Fruit fly (Drosophila melanogaster) whole organism, embryonic: ENCODE results near the gene Ogdh.

ENCODE experiments used
- BEAF-32 ChIP-seq: fragments of 200-800 bp; sonication (Bioruptor generic); optimal IDR thresholded peaks from 3 replicates; lab custom pipeline; 2017; ENCODE audit warnings: missing biosample characterization, missing genetic modification characterization, mild to moderate bottlenecking, moderate library complexity, missing genetic modification reagents
- CG10366 ChIP-seq: fragments of 200-800 bp; sonication (Bioruptor generic); IDR thresholded peaks from 2 replicates; pipeline ENCODE4 v1.3.6; 2022; ENCODE audit warnings: missing biosample characterization, missing genetic modification characterization
- CG10462 ChIP-seq: fragments of 200-800 bp; sonication (Bioruptor generic); optimal IDR thresholded peaks from 2 replicates; lab custom pipeline; 2016; ENCODE audit warnings: missing biosample characterization, missing genetic modification characterization
- CG10959 ChIP-seq: fragments of 200-800 bp; sonication (Bioruptor generic); IDR thresholded peaks from 2 replicates; pipeline ENCODE4 v1.3.6; 2022; ENCODE audit warnings: missing biosample characterization, missing genetic modification characterization
- CG11560 ChIP-seq: fragments of 200-800 bp; sonication (Bioruptor generic); IDR thresholded peaks from 3 replicates; pipeline ENCODE4 v1.3.6; 2022; ENCODE audit warnings: missing biosample characterization, missing genetic modification characterization
- CG12391 ChIP-seq: fragments of 200-800 bp; sonication (Bioruptor generic); optimal IDR thresholded peaks from 3 replicates; lab custom pipeline; 2018; ENCODE audit warnings: missing biosample characterization, mild to moderate bottlenecking, missing genetic modification characterization, moderate library complexity
- CG12942 ChIP-seq: fragments of 200-800 bp; sonication (Bioruptor generic); optimal IDR thresholded peaks from 3 replicates; lab custom pipeline; 2016; ENCODE audit warnings: missing biosample characterization, missing genetic modification characterization
- CG13624 ChIP-seq: fragments of 200-800 bp; sonication (Bioruptor generic); optimal IDR thresholded peaks from 2 replicates; lab custom pipeline; 2016; ENCODE audit warnings: missing biosample characterization, missing genetic modification characterization
- CG15479 ChIP-seq: fragments of 200-800 bp; sonication (Bioruptor generic); optimal IDR thresholded peaks from 3 replicates; lab custom pipeline; 2019; ENCODE audit warnings: missing biosample characterization, mild to moderate bottlenecking, missing genetic modification characterization, moderate library complexity
- CG17361 ChIP-seq: fragments of 200-800 bp; sonication (Bioruptor generic); IDR thresholded peaks from 3 replicates; pipeline ENCODE4 v1.3.6; 2022; ENCODE audit warnings: missing biosample characterization, missing genetic modification characterization
- CG2889 ChIP-seq: fragments of 200-800 bp; sonication (Bioruptor generic); IDR thresholded peaks from 3 replicates; pipeline ENCODE4 v1.3.6; 2022; ENCODE audit warnings: missing biosample characterization, missing genetic modification characterization
- CG4360 ChIP-seq: fragments of 200-800 bp; sonication (Bioruptor generic); IDR thresholded peaks from 2 replicates; pipeline ENCODE4 v1.3.6; 2022; ENCODE audit warnings: missing biosample characterization, missing genetic modification characterization
- CG4424 ChIP-seq: fragments of 200-800 bp; sonication (Bioruptor generic); optimal IDR thresholded peaks from 3 replicates; lab custom pipeline; 2016; ENCODE audit warnings: missing biosample characterization, missing genetic modification characterization
- CG5953 ChIP-seq: fragments of 200-800 bp; sonication (Bioruptor generic); IDR thresholded peaks from 2 replicates; pipeline ENCODE4 v1.3.6; 2022; ENCODE audit warnings: missing biosample characterization, missing genetic modification characterization
- CG6254 ChIP-seq: fragments of 200-800 bp; sonication (Bioruptor generic); optimal IDR thresholded peaks from 3 replicates; lab custom pipeline; 2017; ENCODE audit warnings: mild to moderate bottlenecking, missing biosample characterization, missing genetic modification reagents, missing genetic modification characterization
- CG7987 ChIP-seq: fragments of 200-800 bp; sonication (Bioruptor generic); optimal IDR thresholded peaks from 2 replicates; lab custom pipeline; 2018; ENCODE audit warnings: missing biosample characterization, mild to moderate bottlenecking, missing genetic modification characterization, moderate library complexity
- CG8290 ChIP-seq, 3 experiments: fragments of 200-800 bp; sonication (Bioruptor generic); optimal IDR thresholded peaks; 2 replicates each; lab custom pipeline; 2016 to 2019; ENCODE audit warnings: missing biosample characterization in 3 of 3, missing genetic modification characterization in 3 of 3, mild to moderate bottlenecking in 2 of 3, moderate library complexity in 1 of 3
- CG9215 ChIP-seq: fragments of 200-800 bp; sonication (Bioruptor generic); IDR thresholded peaks from 2 replicates; pipeline ENCODE4 v1.3.6; 2022; ENCODE audit warnings: missing biosample characterization, missing genetic modification characterization
- CG9437 ChIP-seq: fragments of 200-800 bp; sonication (Bioruptor generic); optimal IDR thresholded peaks from 2 replicates; lab custom pipeline; 2018; ENCODE audit warnings: missing biosample characterization, mild to moderate bottlenecking, missing genetic modification characterization
- CG9876 ChIP-seq: fragments of 200-800 bp; sonication (Bioruptor generic); optimal IDR thresholded peaks from 2 replicates; lab custom pipeline; 2016; ENCODE audit warnings: missing biosample characterization, missing genetic modification characterization
- CkIIα-i1 ChIP-seq: fragments of 200-800 bp; sonication (Bioruptor generic); IDR thresholded peaks from 2 replicates; pipeline ENCODE4 v1.3.6; 2022; ENCODE audit warnings: missing biosample characterization, missing genetic modification characterization
- D ChIP-seq, 2 experiments: fragments of 200-800 bp in 1 of 2; fragments of >200 bp in 1 of 2; sonication (Bioruptor generic) in 1 of 2; optimal IDR thresholded peaks; 2 replicates in 1 of 2; 3 replicates in 1 of 2; lab custom pipeline; 2017; ENCODE audit warnings: mild to moderate bottlenecking in 1 of 2, missing biosample characterization in 1 of 2, missing genetic modification characterization in 1 of 2, missing genetic modification reagents in 1 of 2
- Deaf1 ChIP-seq: fragments of 200-800 bp; optimal IDR thresholded peaks from 3 replicates; lab custom pipeline; 2019; ENCODE audit warnings: missing biosample characterization, mild to moderate bottlenecking, missing genetic modification characterization, moderate library complexity
- GATAe ChIP-seq: fragments of 200-800 bp; sonication (Bioruptor generic); conservative IDR thresholded peaks from 2 replicates; pipeline ENCODE4 v1.3.6; 2022; ENCODE audit warnings: missing biosample characterization, missing genetic modification characterization
- Kr ChIP-seq: fragments of 200-800 bp; sonication (Bioruptor generic); optimal IDR thresholded peaks from 2 replicates; lab custom pipeline; 2017; ENCODE audit warnings: missing biosample characterization, mild to moderate bottlenecking, missing genetic modification characterization
- Nf-YA ChIP-seq: fragments of 200-800 bp; sonication (Bioruptor generic); IDR thresholded peaks from 2 replicates; pipeline ENCODE4 v1.3.6; 2022; ENCODE audit warnings: missing biosample characterization, missing genetic modification characterization
- Oli ChIP-seq: fragments of 200-800 bp; sonication (Bioruptor generic); optimal IDR thresholded peaks from 2 replicates; lab custom pipeline; 2018; ENCODE audit warnings: missing biosample characterization, mild to moderate bottlenecking, missing genetic modification characterization, moderate library complexity
- Opbp ChIP-seq: fragments of 200-800 bp; sonication (Bioruptor generic); IDR thresholded peaks from 3 replicates; pipeline ENCODE4 v1.3.6; 2022; ENCODE audit warnings: missing biosample characterization, missing genetic modification characterization; ENCODE audit not compliant: partially characterized antibody
- Scr ChIP-seq: fragments of 200-800 bp; sonication (Bioruptor generic); IDR thresholded peaks from 2 replicates; pipeline ENCODE4 v1.3.6; 2022; ENCODE audit warnings: missing biosample characterization, missing genetic modification characterization; ENCODE audit not compliant: partially characterized antibody
- Trl ChIP-seq, 3 experiments: fragments of >200 bp in 2 of 3; fragments of 200-800 bp in 1 of 3; sonication (Bioruptor generic) in 1 of 3; optimal IDR thresholded peaks; 2 replicates in 1 of 3; 3 replicates in 2 of 3; lab custom pipeline; 2016 to 2017; ENCODE audit warnings: missing biosample characterization in 1 of 3, missing genetic modification characterization in 1 of 3
- aop ChIP-seq: fragments of 200-800 bp; sonication (Bioruptor generic); IDR thresholded peaks from 2 replicates; pipeline ENCODE4 v1.3.6; 2022; ENCODE audit warnings: missing biosample characterization, missing genetic modification characterization
- ase ChIP-seq: fragments of 200-800 bp; sonication (Bioruptor generic); IDR thresholded peaks from 3 replicates; pipeline ENCODE4 v1.3.6; 2022; ENCODE audit warnings: missing biosample characterization, missing genetic modification characterization
- dimm ChIP-seq: fragments of 200-800 bp; sonication (Bioruptor generic); IDR thresholded peaks from 2 replicates; pipeline ENCODE4 v1.3.6; 2022; ENCODE audit warnings: missing biosample characterization, missing genetic modification characterization
- dysf ChIP-seq: fragments of 200-800 bp; sonication (Bioruptor generic); IDR thresholded peaks from 3 replicates; pipeline ENCODE4 v1.3.6; 2022; ENCODE audit warnings: missing biosample characterization, missing genetic modification characterization
- en ChIP-seq: fragments of 200-800 bp; sonication (Bioruptor generic); optimal IDR thresholded peaks from 2 replicates; lab custom pipeline; 2016; ENCODE audit warnings: missing biosample characterization, missing genetic modification characterization
- eyg ChIP-seq: fragments of 200-800 bp; sonication (Bioruptor generic); optimal IDR thresholded peaks from 3 replicates; lab custom pipeline; 2016; ENCODE audit warnings: missing biosample characterization, missing genetic modification characterization
- fd96Cb ChIP-seq: fragments of 200-800 bp; sonication (Bioruptor generic); optimal IDR thresholded peaks from 2 replicates; lab custom pipeline; 2018; ENCODE audit warnings: missing biosample characterization, mild to moderate bottlenecking, missing genetic modification characterization, moderate library complexity
- fu2 ChIP-seq: fragments of 200-800 bp; sonication (Bioruptor generic); optimal IDR thresholded peaks from 2 replicates; lab custom pipeline; 2016; ENCODE audit warnings: missing biosample characterization, missing genetic modification characterization
- lov ChIP-seq, 2 experiments: fragments of 200-800 bp in 1 of 2; fragments of >200 bp in 1 of 2; sonication (Bioruptor generic) in 1 of 2; IDR thresholded peaks in 1 of 2; optimal IDR thresholded peaks in 1 of 2; 2 replicates in 1 of 2; 3 replicates in 1 of 2; pipeline versions ENCODE4 v1.3.6 to Lab custom; 2017 to 2022; ENCODE audit warnings: missing biosample characterization in 1 of 2, missing genetic modification characterization in 1 of 2
- nerfin-2 ChIP-seq: fragments of 200-800 bp; sonication (Bioruptor generic); IDR thresholded peaks from 2 replicates; pipeline ENCODE4 v1.3.6; 2022; ENCODE audit warnings: missing biosample characterization, missing genetic modification characterization; ENCODE audit not compliant: partially characterized antibody
- salm ChIP-seq: fragments of 200-800 bp; sonication (Bioruptor generic); optimal IDR thresholded peaks from 2 replicates; lab custom pipeline; 2018; ENCODE audit warnings: missing biosample characterization, mild to moderate bottlenecking, missing genetic modification characterization
- sc ChIP-seq, 3 experiments: fragments of >200 bp in 2 of 3; fragments of 200-800 bp in 1 of 3; sonication (Bioruptor generic) in 1 of 3; optimal IDR thresholded peaks; 2 replicates in 2 of 3; 3 replicates in 1 of 3; lab custom pipeline; 2017; ENCODE audit warnings: mild to moderate bottlenecking in 1 of 3, missing biosample characterization in 1 of 3, missing genetic modification characterization in 1 of 3, missing genetic modification reagents in 1 of 3
- sisA ChIP-seq: fragments of 200-800 bp; sonication (Bioruptor generic); IDR thresholded peaks from 2 replicates; pipeline ENCODE4 v1.3.6; 2022; ENCODE audit warnings: missing biosample characterization, missing genetic modification characterization
- slbo ChIP-seq: fragments of 200-800 bp; sonication (Bioruptor generic); IDR thresholded peaks from 2 replicates; pipeline ENCODE4 v1.3.6; 2022; ENCODE audit warnings: missing biosample characterization, missing genetic modification characterization
- tgo ChIP-seq: fragments of 200-800 bp; sonication (Bioruptor generic); IDR thresholded peaks from 3 replicates; pipeline ENCODE4 v1.3.6; 2022; ENCODE audit warnings: missing biosample characterization, missing genetic modification characterization
- tio ChIP-seq: fragments of 200-800 bp; sonication (Bioruptor generic); optimal IDR thresholded peaks from 2 replicates; lab custom pipeline; 2017; ENCODE audit warnings: missing biosample characterization, missing genetic modification characterization, inconsistent platforms
- unpg ChIP-seq: fragments of 200-800 bp; sonication (Bioruptor generic); optimal IDR thresholded peaks from 3 replicates; lab custom pipeline; 2018; ENCODE audit warnings: missing biosample characterization, mild to moderate bottlenecking, missing genetic modification characterization, moderate library complexity

The Ogdh gene

DNA sequence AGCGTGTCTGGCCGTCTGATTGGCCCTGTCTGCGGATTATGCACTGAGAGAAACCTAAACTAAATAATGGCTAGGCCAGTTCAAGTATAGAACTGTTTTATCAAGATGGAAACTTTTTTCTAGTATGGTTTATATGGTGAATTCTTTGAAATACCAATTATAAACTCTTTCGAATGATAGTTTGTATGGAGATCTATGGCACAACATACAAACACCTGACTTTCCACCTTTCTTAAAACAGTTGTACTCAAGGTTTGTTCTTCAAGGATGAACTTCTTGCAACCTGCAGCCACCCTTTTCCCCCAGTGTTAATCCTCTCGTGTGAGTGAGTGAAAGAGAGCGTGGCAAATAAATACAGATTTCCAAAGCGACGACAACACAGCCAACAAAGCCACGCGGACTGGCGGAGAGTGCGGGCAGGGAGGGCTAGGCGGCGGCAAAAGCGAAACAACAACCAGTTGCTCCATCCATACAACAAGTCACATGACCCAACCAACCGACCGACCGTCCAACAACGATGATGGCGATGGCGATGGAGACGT, 49.7 kb downstream of the Ogdh start:
- TF ChIP-seq CG10366 (GFP tag; lab: Robert Waterston, UW): peak; percentile 83
- no peak for TF ChIP-seq nerfin-2
- TF ChIP-seq CG10462 (GFP tag; lab: Kevin White, UChicago): peak; percentile 48
- peak in 1 of 2 experiments; percentile 13 for TF ChIP-seq Trl (optimal IDR thresholded peaks at IDR 0.05; lab: Kevin White, UChicago)
- TF ChIP-seq Trl (GFP tag; optimal IDR thresholded peaks at IDR 0.05; lab: Kevin White, UChicago): peak; percentile 88
- no peak for TF ChIP-seq Kr (GFP tag; lab: Kevin White, UChicago)
- peak; percentile 60; the same call in 1 of the 2 replicates for TF ChIP-seq CkIIα-i1 (GFP tag; lab: Robert Waterston, UW)
- TF ChIP-seq BEAF-32 (GFP tag; lab: Kevin White, UChicago): no peak
- TF ChIP-seq CG9876 (GFP tag; lab: Kevin White, UChicago): peak; percentile 83
- TF ChIP-seq fu2 (GFP tag; lab: Kevin White, UChicago): peak; percentile 90
- TF ChIP-seq CG12942 (GFP tag; lab: Kevin White, UChicago): peak; percentile 74
- TF ChIP-seq slbo (GFP tag; lab: Robert Waterston, UW): peak; percentile 91
- TF ChIP-seq CG8290 (GFP tag; optimal IDR thresholded peaks at IDR 0.05; lab: Kevin White, UChicago): peak; percentile 49
- TF ChIP-seq CG8290 (tag; optimal IDR thresholded peaks at IDR 0.05; lab: Kevin White, UChicago): peak in 1 of 2 experiments; percentile 56
- no peak for TF ChIP-seq CG15479 (GFP tag; lab: Kevin White, UChicago)
- TF ChIP-seq sc (optimal IDR thresholded peaks at IDR 0.05; lab: Kevin White, UChicago): no peak
- peak; percentile 57 for TF ChIP-seq sc (GFP tag; optimal IDR thresholded peaks at IDR 0.05; lab: Kevin White, UChicago)
- peak; percentile 33; the same call in 1 of the 2 replicates for TF ChIP-seq CG10959 (GFP tag; lab: Robert Waterston, UW)
- TF ChIP-seq CG12391 (tag; lab: Kevin White, UChicago): peak; percentile 87
- peak; percentile 36 for TF ChIP-seq CG7987
- TF ChIP-seq salm (tag; lab: Kevin White, UChicago): peak; percentile 79
- TF ChIP-seq sisA (GFP tag; lab: Robert Waterston, UW): peak; percentile 88
- TF ChIP-seq CG4360 (GFP tag; lab: Robert Waterston, UW): no peak
- peak; percentile 82 for TF ChIP-seq CG2889 (GFP tag; lab: Robert Waterston, UW)
- TF ChIP-seq lov (optimal IDR thresholded peaks at IDR 0.05; lab: Kevin White, UChicago): no peak
- TF ChIP-seq lov (GFP tag; IDR thresholded peaks at IDR 0.05; lab: Robert Waterston, UW): no peak; the same call in 2 of the 3 replicates
- TF ChIP-seq CG11560 (tag; lab: Robert Waterston, UW): peak; percentile 72
- TF ChIP-seq unpg (GFP tag; lab: Kevin White, UChicago): peak; percentile 88
- peak; percentile 89 for TF ChIP-seq eyg (GFP tag; lab: Kevin White, UChicago)
- peak; percentile 46; the same call in 1 of the 2 replicates for TF ChIP-seq Nf-YA (GFP tag; lab: Robert Waterston, UW)
- peak; percentile 91 for TF ChIP-seq tgo (GFP tag; lab: Robert Waterston, UW)
- TF ChIP-seq CG5953 (GFP tag; lab: Robert Waterston, UW): peak; percentile 72
- TF ChIP-seq CG4424 (GFP tag; lab: Kevin White, UChicago): peak; percentile 85
- peak; percentile 86 for TF ChIP-seq tio (GFP tag; lab: Kevin White, UChicago)
- peak; percentile 37 for TF ChIP-seq CG6254 (GFP tag; lab: Kevin White, UChicago)
- TF ChIP-seq D (optimal IDR thresholded peaks at IDR 0.05; lab: Kevin White, UChicago): no peak
- peak; percentile 78 for TF ChIP-seq D (GFP tag; optimal IDR thresholded peaks at IDR 0.05; lab: Kevin White, UChicago)
- peak; percentile 93 for TF ChIP-seq Oli (tag; lab: Kevin White, UChicago)
- no peak for TF ChIP-seq Scr
- peak; percentile 82 for TF ChIP-seq CG9215 (GFP tag; lab: Robert Waterston, UW)
- peak; percentile 94 for TF ChIP-seq dysf (GFP tag; lab: Robert Waterston, UW)
- peak; percentile 74 for TF ChIP-seq ase (GFP tag; lab: Robert Waterston, UW)
- peak; percentile 78 for TF ChIP-seq GATAe (GFP tag; lab: Robert Waterston, UW)
- TF ChIP-seq aop (GFP tag; lab: Robert Waterston, UW): no peak
- TF ChIP-seq en (GFP tag; lab: Kevin White, UChicago): peak; percentile 85
- peak; percentile 73 for TF ChIP-seq dimm (GFP tag; lab: Robert Waterston, UW)
- peak; percentile 92 for TF ChIP-seq fd96Cb
- TF ChIP-seq Opbp (GFP tag; lab: Robert Waterston, UW): no peak
- TF ChIP-seq CG13624 (GFP tag; lab: Kevin White, UChicago): peak; percentile 89
- TF ChIP-seq CG9437 (GFP tag; lab: Kevin White, UChicago): peak; percentile 83
- TF ChIP-seq Deaf1 (tag; lab: Kevin White, UChicago): peak; percentile 64
- TF ChIP-seq CG17361 (GFP tag; lab: Robert Waterston, UW): peak; percentile 88
